Worm (Caenorhabditis elegans) whole organism, L1 larva: Measurements from ENCODE around the gene rips-1.

Experiments
- C16A3.4 ChIP-seq: fragments of 150-350 bp; optimal IDR thresholded peaks from 2 replicates; lab custom pipeline; 2014; ENCODE audit warnings: missing biosample characterization, missing genetic modification characterization
- C34B4.2 ChIP-seq: sonication (generic microtip); optimal IDR thresholded peaks from 2 replicates; lab custom pipeline; 2017; ENCODE audit warnings: mild to moderate bottlenecking, missing genetic modification characterization, missing compliant biosample characterization
- F16B12.6 ChIP-seq: fragments of 150-350 bp; optimal IDR thresholded peaks from 2 replicates; lab custom pipeline; 2014; ENCODE audit warnings: missing biosample characterization, missing genetic modification characterization
- Y116A8C.19 ChIP-seq: sonication (generic microtip); optimal IDR thresholded peaks from 2 replicates; lab custom pipeline; 2016; ENCODE audit warnings: missing compliant biosample characterization, missing genetic modification characterization, borderline replicate concordance
- aha-1 ChIP-seq: fragments of 150-350 bp; optimal IDR thresholded peaks from 2 replicates; lab custom pipeline; 2014; ENCODE audit warnings: missing biosample characterization, missing genetic modification characterization
- ama-1 ChIP-seq: fragments of 150-350 bp; optimal IDR thresholded peaks from 2 replicates; lab custom pipeline; 2014
- blmp-1 ChIP-seq: fragments of 150-350 bp; optimal IDR thresholded peaks from 2 replicates; lab custom pipeline; 2014; ENCODE audit warnings: missing biosample characterization, missing genetic modification characterization
- ceh-63 ChIP-seq: fragments of 200-800 bp; sonication (Bioruptor generic); optimal IDR thresholded peaks from 2 replicates; lab custom pipeline; 2018; ENCODE audit warnings: mild to moderate bottlenecking, missing genetic modification characterization, missing compliant biosample characterization
- ceh-8 ChIP-seq: fragments of 200-800 bp; sonication (Bioruptor generic); optimal IDR thresholded peaks from 2 replicates; lab custom pipeline; 2018; ENCODE audit warnings: mild to moderate bottlenecking, missing genetic modification characterization, moderate library complexity, missing compliant biosample characterization
- ceh-82 ChIP-seq, 3 experiments: fragments of 150-350 bp in 1 of 3; sonication (generic microtip) in 2 of 3; optimal IDR thresholded peaks; 2 replicates each; lab custom pipeline; 2014 to 2017; ENCODE audit warnings: missing biosample characterization in 3 of 3, missing genetic modification characterization in 3 of 3
- ceh-90 ChIP-seq: sonication (generic microtip); optimal IDR thresholded peaks from 2 replicates; lab custom pipeline; 2016; ENCODE audit warnings: missing genetic modification characterization, missing compliant biosample characterization
- dsc-1 ChIP-seq: sonication (generic microtip); optimal IDR thresholded peaks from 2 replicates; lab custom pipeline; 2016; ENCODE audit warnings: mild to moderate bottlenecking, missing genetic modification characterization, missing compliant biosample characterization
- efl-1 ChIP-seq, 4 experiments: fragments of 150-350 bp; optimal IDR thresholded peaks in 3 of 4; peaks in 1 of 4; 1 replicate in 1 of 4; 2 replicates in 3 of 4; lab custom pipeline; 2014; ENCODE audit warnings: missing biosample characterization in 2 of 4, missing genetic modification characterization in 2 of 4, missing genetic modification reagents in 2 of 4
- efl-3 ChIP-seq: fragments of 200-800 bp; sonication (Bioruptor generic); optimal IDR thresholded peaks from 2 replicates; lab custom pipeline; 2018; ENCODE audit warnings: mild to moderate bottlenecking, missing genetic modification characterization, missing compliant biosample characterization
- egl-13 ChIP-seq: sonication (generic microtip); optimal IDR thresholded peaks from 2 replicates; lab custom pipeline; 2016; ENCODE audit warnings: missing genotype, missing genetic modification reagents, missing genetic modification characterization, missing compliant biosample characterization
- elt-2 ChIP-seq: sonication (generic microtip); optimal IDR thresholded peaks from 2 replicates; lab custom pipeline; 2016; ENCODE audit warnings: missing genetic modification characterization, mild to moderate bottlenecking, inconsistent platforms, missing compliant biosample characterization, missing genetic modification reagents
- fkh-10 ChIP-seq: sonication (generic microtip); optimal IDR thresholded peaks from 2 replicates; lab custom pipeline; 2017; ENCODE audit warnings: missing biosample characterization, missing genetic modification reagents, missing genetic modification characterization
- fkh-8 ChIP-seq: sonication (generic microtip); optimal IDR thresholded peaks from 2 replicates; lab custom pipeline; 2016; ENCODE audit warnings: mild to moderate bottlenecking, missing genetic modification characterization, missing compliant biosample characterization
- grh-1 ChIP-seq: fragments of 200-800 bp; sonication (Bioruptor generic); IDR thresholded peaks from 2 replicates; pipeline ENCODE4 v1.3.6; 2022; ENCODE audit warnings: missing genetic modification reagents, missing genetic modification characterization, missing compliant biosample characterization
- hlh-4 ChIP-seq: sonication (generic microtip); optimal IDR thresholded peaks from 2 replicates; lab custom pipeline; 2016; ENCODE audit warnings: mild to moderate bottlenecking, missing genetic modification characterization, missing compliant biosample characterization
- isw-1 ChIP-seq: fragments of 200-800 bp; sonication (Bioruptor generic); IDR thresholded peaks from 2 replicates; pipeline ENCODE4 v1.3.6; 2022; ENCODE audit warnings: missing genetic modification characterization, missing compliant biosample characterization
- jun-1 ChIP-seq: fragments of 150-350 bp; optimal IDR thresholded peaks from 2 replicates; lab custom pipeline; 2014; ENCODE audit warnings: missing biosample characterization, missing genetic modification reagents, missing genetic modification characterization
- lin-13 ChIP-seq: fragments of 150-350 bp; optimal IDR thresholded peaks from 2 replicates; lab custom pipeline; 2014; ENCODE audit warnings: missing biosample characterization, missing genetic modification reagents, missing genetic modification characterization
- lin-39 ChIP-seq: fragments of 150-350 bp; optimal IDR thresholded peaks from 2 replicates; lab custom pipeline; 2014; ENCODE audit warnings: missing biosample characterization, missing genetic modification reagents, missing genetic modification characterization
- lir-3 ChIP-seq: sonication (generic microtip); optimal IDR thresholded peaks from 2 replicates; lab custom pipeline; 2016; ENCODE audit warnings: mild to moderate bottlenecking, missing genetic modification characterization, moderate library complexity, missing compliant biosample characterization; ENCODE audit not compliant: poor library complexity
- lsy-2 ChIP-seq, 2 experiments: fragments of 150-350 bp; optimal IDR thresholded peaks; 2 replicates each; lab custom pipeline; 2014; ENCODE audit warnings: missing biosample characterization in 2 of 2, missing genetic modification characterization in 2 of 2
- mdl-1 ChIP-seq, 2 experiments: fragments of 150-350 bp; optimal IDR thresholded peaks; 2 replicates each; lab custom pipeline; 2014 to 2017; ENCODE audit warnings: missing biosample characterization in 2 of 2, missing genetic modification characterization in 2 of 2, inconsistent platforms in 1 of 2
- mef-2 ChIP-seq: fragments of 150-350 bp; optimal IDR thresholded peaks from 2 replicates; lab custom pipeline; 2014; ENCODE audit warnings: missing biosample characterization, missing genetic modification characterization
- nhr-11 ChIP-seq: fragments of 150-350 bp; optimal IDR thresholded peaks from 2 replicates; lab custom pipeline; 2014; ENCODE audit warnings: missing biosample characterization, missing genetic modification characterization
- nhr-12 ChIP-seq: sonication (generic microtip); optimal IDR thresholded peaks from 2 replicates; lab custom pipeline; 2017; ENCODE audit warnings: missing biosample characterization, missing genetic modification characterization
- nhr-19 ChIP-seq: fragments of 200-800 bp; sonication (Bioruptor generic); conservative IDR thresholded peaks from 2 replicates; pipeline ENCODE4 v1.3.6; 2022; ENCODE audit warnings: missing genetic modification characterization, missing compliant biosample characterization
- nhr-20 ChIP-seq: sonication (generic microtip); optimal IDR thresholded peaks from 2 replicates; lab custom pipeline; 2016; ENCODE audit warnings: mild to moderate bottlenecking, missing genetic modification characterization, missing compliant biosample characterization
- nhr-237 ChIP-seq: fragments of 150-350 bp; optimal IDR thresholded peaks from 2 replicates; lab custom pipeline; 2014; ENCODE audit warnings: missing biosample characterization, missing genetic modification characterization
- nhr-47 ChIP-seq: sonication (generic microtip); optimal IDR thresholded peaks from 2 replicates; lab custom pipeline; 2016; ENCODE audit warnings: mild to moderate bottlenecking, missing genetic modification characterization, moderate library complexity, missing compliant biosample characterization
- nhr-76 ChIP-seq: sonication (generic microtip); optimal IDR thresholded peaks from 2 replicates; lab custom pipeline; 2017; ENCODE audit warnings: missing biosample characterization, missing genetic modification characterization
- nhr-77 ChIP-seq: fragments of 150-350 bp; optimal IDR thresholded peaks from 2 replicates; lab custom pipeline; 2014; ENCODE audit warnings: missing biosample characterization, missing genetic modification characterization
- nhr-85 ChIP-seq: sonication (generic microtip); peaks from one replicate; lab custom pipeline; 2016; ENCODE audit warnings: missing genetic modification characterization, inconsistent platforms, missing compliant biosample characterization
- pax-3 ChIP-seq: fragments of 200-800 bp; sonication (Bioruptor generic); optimal IDR thresholded peaks from 2 replicates; lab custom pipeline; 2018; ENCODE audit warnings: mild to moderate bottlenecking, missing genetic modification characterization, moderate library complexity, missing compliant biosample characterization
- skn-1 ChIP-seq: fragments of 150-350 bp; optimal IDR thresholded peaks from 2 replicates; lab custom pipeline; 2014; ENCODE audit warnings: missing biosample characterization, missing genetic modification characterization
- snpc-4 ChIP-seq: fragments of 150-350 bp; optimal IDR thresholded peaks from 2 replicates; lab custom pipeline; 2014; ENCODE audit warnings: missing biosample characterization, missing genetic modification characterization
- snu-23 ChIP-seq: sonication (generic microtip); optimal IDR thresholded peaks from 2 replicates; lab custom pipeline; 2016; ENCODE audit warnings: missing genetic modification characterization, missing compliant biosample characterization
- sox-4 ChIP-seq: sonication (generic microtip); optimal IDR thresholded peaks from 2 replicates; lab custom pipeline; 2016; ENCODE audit warnings: missing genetic modification characterization, missing compliant biosample characterization
- sptf-1 ChIP-seq: fragments of 150-350 bp; optimal IDR thresholded peaks from 2 replicates; lab custom pipeline; 2014; ENCODE audit warnings: missing biosample characterization, missing genetic modification characterization
- swsn-7 ChIP-seq: sonication (generic microtip); optimal IDR thresholded peaks from 2 replicates; lab custom pipeline; 2016; ENCODE audit warnings: missing genetic modification characterization, missing compliant biosample characterization
- unc-130 ChIP-seq: fragments of 150-350 bp; optimal IDR thresholded peaks from 2 replicates; lab custom pipeline; 2017; ENCODE audit warnings: missing biosample characterization, missing genetic modification characterization, inconsistent platforms
- unc-30 ChIP-seq: sonication (generic microtip); optimal IDR thresholded peaks from 2 replicates; lab custom pipeline; 2017; ENCODE audit warnings: missing biosample characterization, missing genetic modification characterization
- unc-62 ChIP-seq: fragments of 150-350 bp; optimal IDR thresholded peaks from 2 replicates; lab custom pipeline; 2014; ENCODE audit warnings: missing biosample characterization, missing genetic modification reagents, missing genetic modification characterization
- unc-86 ChIP-seq: sonication (generic microtip); optimal IDR thresholded peaks from 2 replicates; lab custom pipeline; 2016; ENCODE audit warnings: missing genetic modification characterization, missing compliant biosample characterization
- zag-1 ChIP-seq: fragments of 150-350 bp; optimal IDR thresholded peaks from 2 replicates; lab custom pipeline; 2014; ENCODE audit warnings: missing biosample characterization, missing genetic modification characterization
- zip-4 ChIP-seq: fragments of 200-800 bp; sonication (Bioruptor generic); optimal IDR thresholded peaks from 2 replicates; lab custom pipeline; 2018; ENCODE audit warnings: mild to moderate bottlenecking, missing genetic modification characterization, moderate library complexity, missing compliant biosample characterization
- ztf-11 ChIP-seq, 2 experiments: sonication (generic microtip); optimal IDR thresholded peaks; 2 replicates each; lab custom pipeline; 2016 to 2017; ENCODE audit warnings: missing genetic modification characterization in 2 of 2, missing biosample characterization in 1 of 2, missing compliant biosample characterization in 1 of 2
- ztf-4 ChIP-seq: fragments of 150-350 bp; optimal IDR thresholded peaks from 2 replicates; lab custom pipeline; 2014; ENCODE audit warnings: missing biosample characterization, missing genetic modification characterization

Gene rips-1

ce11 chrV:3814009-3814408 is 42.2 kb downstream of the rips-1 start:
- TF ChIP-seq efl-1 (optimal IDR thresholded peaks at IDR 0.05; lab: Kevin White, UChicago) (no peak), efl-1 (GFP tag; optimal IDR thresholded peaks at IDR 0.05 in 1 of 2; lab: Kevin White, UChicago) (peak in 1 of 2 experiments; percentile 37), fkh-10 (GFP tag; lab: Kevin White, UChicago) (no peak), unc-130 (no peak), blmp-1 (tag; lab: Kevin White, UChicago) (no peak)

DNA sequence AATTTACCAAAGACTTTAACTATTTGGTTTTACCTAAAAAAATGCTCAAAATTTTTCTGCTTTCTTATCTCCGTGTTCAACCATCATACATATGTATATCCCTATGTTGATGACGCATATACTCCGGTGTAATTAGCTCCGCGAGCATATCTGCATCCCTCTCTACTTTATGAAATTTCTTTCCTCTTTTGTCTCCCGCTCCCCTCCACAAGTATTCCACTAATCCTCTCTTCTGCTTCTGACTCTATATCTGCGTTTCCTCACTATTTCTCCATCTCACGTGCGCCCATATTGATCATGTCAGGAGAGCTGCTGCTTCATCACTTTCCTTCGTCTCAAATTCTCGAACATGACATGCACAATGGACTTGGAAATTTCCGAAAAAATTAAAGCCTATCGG is 43.1 kb downstream of the rips-1 start, which contains the start of gene H10D18.1:
Gene H10D18.1, plus strand, starts transcription at position 277 of the 400 bp plus-strand sequence.
- TF ChIP-seq elt-2 (tag; lab: Kevin White, UChicago) (no peak), grh-1 (GFP tag; lab: Robert Waterston, UW) (no peak), unc-62 (GFP tag; lab: Kevin White, UChicago) (no peak), aha-1 (tag; lab: Kevin White, UChicago) (no peak), zip-4 (GFP tag; lab: Kevin White, UChicago) (no peak), nhr-20 (tag; lab: Kevin White, UChicago) (no peak), lsy-2 (tag; optimal IDR thresholded peaks at IDR 0.05; lab: Kevin White, UChicago) (no peak), Y116A8C.19 (tag; lab: Kevin White, UChicago) (no peak), sptf-1 (no peak), jun-1 (no peak), efl-3 (GFP tag; lab: Kevin White, UChicago) (no peak), C34B4.2 (no peak), mdl-1 (tag; optimal IDR thresholded peaks at IDR 0.05; lab: Kevin White, UChicago) (no peak), blmp-1 (tag; lab: Kevin White, UChicago) (no peak), ztf-11 (tag; optimal IDR thresholded peaks at IDR 0.05; lab: Kevin White, UChicago) (no peak), sox-4 (no peak), nhr-19 (GFP tag; lab: Robert Waterston, UW) (no peak), efl-1 (optimal IDR thresholded peaks at IDR 0.05; lab: Kevin White, UChicago) (no peak), efl-1 (GFP tag; optimal IDR thresholded peaks at IDR 0.05 in 1 of 2; lab: Kevin White, UChicago) (no peak), snu-23 (GFP tag; lab: Kevin White, UChicago) (peak; percentile 7), unc-130 (no peak), nhr-47 (tag; lab: Kevin White, UChicago) (peak; percentile 48), dsc-1 (tag; lab: Kevin White, UChicago) (peak; percentile 77), swsn-7 (tag; lab: Kevin White, UChicago) (peak; percentile 7), isw-1 (GFP tag; lab: Robert Waterston, UW) (no peak), unc-30 (tag; lab: Kevin White, UChicago) (no peak), ceh-8 (GFP tag; lab: Kevin White, UChicago) (no peak), egl-13 (peak; percentile 43), nhr-11 (no peak), lir-3 (no peak), lin-39 (tag; lab: Kevin White, UChicago) (no peak), fkh-8 (tag; lab: Kevin White, UChicago) (peak; percentile 83), C16A3.4 (tag; lab: Kevin White, UChicago) (no peak), nhr-237 (tag; lab: Kevin White, UChicago) (no peak), zag-1 (tag; lab: Kevin White, UChicago) (no peak), unc-86 (tag; lab: Kevin White, UChicago) (peak; percentile 20), ama-1 (no peak), ceh-63 (GFP tag; lab: Kevin White, UChicago) (no peak), ceh-90 (tag; lab: Kevin White, UChicago) (no peak), lin-13 (GFP tag; lab: Kevin White, UChicago) (no peak), skn-1 (tag; lab: Kevin White, UChicago) (no peak), F16B12.6 (no peak), pax-3 (tag; lab: Kevin White, UChicago) (peak; percentile 43), ceh-82 (tag; optimal IDR thresholded peaks at IDR 0.05; lab: Kevin White, UChicago) (no peak), nhr-85 (tag; lab: Kevin White, UChicago) (no peak), snpc-4 (tag; lab: Kevin White, UChicago) (no peak), ztf-4 (tag; lab: Kevin White, UChicago) (no peak), hlh-4 (tag; lab: Kevin White, UChicago) (no peak), mef-2 (no peak), nhr-76 (tag; lab: Kevin White, UChicago) (no peak), nhr-12 (tag; lab: Kevin White, UChicago) (no peak), nhr-77 (tag; lab: Kevin White, UChicago) (no peak)
